Worm (Caenorhabditis elegans): ENCODE measurements around the gene srbc-44.

ce11 chrV:12747856-12748255 lies 40.5 kb downstream of the srbc-44 start, which contains the start of gene C15C8.5:
- TF ChIP-seq tab-1 (GFP tag; IDR thresholded peaks at IDR 0.05) (no peak), klf-2 (GFP tag; conservative IDR thresholded peaks at IDR 0.05) (no peak), flt-1 (GFP tag; IDR thresholded peaks at IDR 0.05) (no peak), T22C8.4 (GFP tag; IDR thresholded peaks at IDR 0.05) (no peak), ztf-29 (GFP tag; IDR thresholded peaks at IDR 0.05) (no peak), ztf-23 (GFP tag; IDR thresholded peaks at IDR 0.05) (no peak)
